Worm (Caenorhabditis elegans): Measurements from ENCODE around the gene nhr-55.

DNA sequence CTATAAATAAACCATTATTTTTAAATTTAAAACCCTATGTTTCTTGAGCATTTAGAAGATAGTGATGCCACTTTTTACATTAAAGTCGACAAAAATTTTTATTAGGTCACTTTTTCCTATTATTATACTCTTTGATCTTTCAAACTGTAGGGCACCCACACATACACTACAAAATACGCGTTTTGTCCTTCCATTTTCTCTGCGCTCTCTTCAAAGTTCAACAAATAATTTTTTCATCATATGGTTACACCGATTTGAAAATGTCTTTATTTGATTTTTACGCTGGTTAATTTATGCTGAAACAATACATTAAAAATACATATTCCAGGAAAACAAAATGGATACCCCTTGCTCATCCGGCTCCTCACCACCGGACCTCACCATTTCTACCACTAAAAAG lies 15.7 kb upstream of the nhr-55 start, which contains the start of gene nhr-202:
- TF ChIP-seq him-1 (tag; optimal IDR thresholded peaks at IDR 0.05) (no peak), W03F9.2 (tag; optimal IDR thresholded peaks at IDR 0.05) (no peak), dao-5 (tag; optimal IDR thresholded peaks at IDR 0.05) (no peak)

Measured in whole organism, L4/young adult.